Worm (Caenorhabditis elegans) whole organism, L4 larva: ENCODE measurements around the gene F13B12.1.

ENCODE experiments used
- F44E2.7 ChIP-seq: fragments of 200-800 bp; sonication (Bioruptor generic); IDR thresholded peaks from 2 replicates; pipeline ENCODE4 v2.1.2; 2022; ENCODE audit warnings: missing genetic modification characterization, missing compliant biosample characterization
- F49E8.2 ChIP-seq: sonication (generic microtip); optimal IDR thresholded peaks from 2 replicates; lab custom pipeline; 2016; ENCODE audit warnings: missing compliant biosample characterization, mild to moderate bottlenecking, missing genetic modification characterization, borderline replicate concordance
- R02D3.7 ChIP-seq: fragments of 150-350 bp; sonication (generic microtip); optimal IDR thresholded peaks from 3 replicates; lab custom pipeline; 2014; ENCODE audit warnings: missing biosample characterization, missing genetic modification characterization
- Y75B8A.6 ChIP-seq: fragments of 200-800 bp; sonication (Bioruptor generic); IDR thresholded peaks from 2 replicates; pipeline ENCODE4 v1.3.6; 2022; ENCODE audit warnings: missing genetic modification reagents, missing genetic modification characterization, missing compliant biosample characterization
- ZK337.2 ChIP-seq: fragments of 200-800 bp; sonication (Bioruptor generic); IDR thresholded peaks from 2 replicates; pipeline ENCODE4 v1.3.6; 2022; ENCODE audit warnings: missing genetic modification reagents, missing genetic modification characterization, missing compliant biosample characterization
- ZK546.5 ChIP-seq, 2 experiments: sonication (generic microtip); optimal IDR thresholded peaks; 2 replicates each; lab custom pipeline; 2017; ENCODE audit warnings: missing biosample characterization in 2 of 2, missing genetic modification characterization in 2 of 2
- aha-1 ChIP-seq: fragments of 150-350 bp; peaks from one replicate; lab custom pipeline; 2014; ENCODE audit warnings: missing biosample characterization, missing genetic modification characterization
- attf-4 ChIP-seq: sonication (generic microtip); optimal IDR thresholded peaks from 3 replicates; lab custom pipeline; 2017; ENCODE audit warnings: missing biosample characterization, missing genetic modification characterization
- ceh-28 ChIP-seq: fragments of 150-350 bp; optimal IDR thresholded peaks from 2 replicates; lab custom pipeline; 2014; ENCODE audit warnings: missing biosample characterization, missing genetic modification reagents, missing genetic modification characterization
- cey-2 ChIP-seq: sonication (generic microtip); optimal IDR thresholded peaks from 3 replicates; lab custom pipeline; 2017; ENCODE audit warnings: missing genetic modification characterization, mild to moderate bottlenecking, missing compliant biosample characterization, antibody characterized with exemption, borderline replicate concordance; ENCODE audit not compliant: insufficient read depth
- ctbp-1 ChIP-seq: fragments of 200-800 bp; sonication (Bioruptor generic); IDR thresholded peaks from 2 replicates; pipeline ENCODE4 v1.3.6; 2022; ENCODE audit warnings: missing genetic modification reagents, missing genetic modification characterization, missing compliant biosample characterization
- daf-12 ChIP-seq: fragments of 150-350 bp; optimal IDR thresholded peaks from 2 replicates; lab custom pipeline; 2014; ENCODE audit warnings: missing biosample characterization, missing genetic modification reagents, missing genetic modification characterization
- daf-16 ChIP-seq, 3 experiments: sonication (generic microtip); optimal IDR thresholded peaks; 2 replicates each; lab custom pipeline; 2016 to 2017; ENCODE audit warnings: missing genetic modification characterization in 3 of 3, missing genetic modification reagents in 3 of 3, mild to moderate bottlenecking in 2 of 3, missing compliant biosample characterization in 2 of 3, missing biosample characterization in 1 of 3, moderate library complexity in 1 of 3
- dmd-6 ChIP-seq: fragments of 200-800 bp; sonication (Bioruptor generic); IDR thresholded peaks from 2 replicates; pipeline ENCODE4 v1.3.6; 2022; ENCODE audit warnings: missing genetic modification reagents, missing genetic modification characterization, missing compliant biosample characterization
- dmd-9 ChIP-seq: fragments of 200-800 bp; sonication (Bioruptor generic); IDR thresholded peaks from 2 replicates; pipeline ENCODE4 v1.3.6; 2022; ENCODE audit warnings: missing genetic modification reagents, missing genetic modification characterization, missing compliant biosample characterization
- duxl-1 ChIP-seq: sonication (generic microtip); optimal IDR thresholded peaks from 2 replicates; lab custom pipeline; 2016; ENCODE audit warnings: mild to moderate bottlenecking, missing genetic modification characterization, moderate library complexity, missing compliant biosample characterization; ENCODE audit not compliant: poor library complexity
- fkh-10 ChIP-seq: fragments of 150-350 bp; optimal IDR thresholded peaks from 2 replicates; lab custom pipeline; 2014; ENCODE audit warnings: missing biosample characterization, missing genetic modification reagents, missing genetic modification characterization
- lin-15B ChIP-seq: fragments of 150-350 bp; sonication (generic microtip); optimal IDR thresholded peaks from 3 replicates; lab custom pipeline; 2014; ENCODE audit warnings: missing biosample characterization, missing genetic modification characterization
- lir-3 ChIP-seq: sonication (generic microtip); optimal IDR thresholded peaks from 2 replicates; lab custom pipeline; 2016; ENCODE audit warnings: mild to moderate bottlenecking, missing genetic modification characterization, missing compliant biosample characterization
- madf-5 ChIP-seq, 2 experiments: fragments of 200-800 bp; sonication (Bioruptor generic); IDR thresholded peaks; 2 replicates each; pipeline ENCODE4 v1.3.6; 2022; ENCODE audit warnings: missing compliant biosample characterization in 2 of 2, missing genetic modification characterization in 2 of 2
- madf-9 ChIP-seq: fragments of 200-800 bp; sonication (Bioruptor generic); conservative IDR thresholded peaks from 2 replicates; pipeline ENCODE4 v1.3.6; 2022; ENCODE audit warnings: missing genetic modification reagents, missing genetic modification characterization, missing compliant biosample characterization
- mxl-3 ChIP-seq: fragments of 200-800 bp; sonication (Bioruptor generic); optimal IDR thresholded peaks from 2 replicates; lab custom pipeline; 2018; ENCODE audit warnings: mild to moderate bottlenecking, missing genetic modification characterization, missing compliant biosample characterization
- nhr-25 ChIP-seq: sonication (generic microtip); optimal IDR thresholded peaks from 2 replicates; lab custom pipeline; 2017; ENCODE audit warnings: missing genetic modification characterization, mild to moderate bottlenecking, missing compliant biosample characterization, antibody characterized with exemption, moderate library complexity, borderline replicate concordance; ENCODE audit not compliant: insufficient read depth
- nhr-28 ChIP-seq: fragments of 150-350 bp; optimal IDR thresholded peaks from 2 replicates; lab custom pipeline; 2014; ENCODE audit warnings: missing biosample characterization, missing genetic modification characterization
- nhr-42 ChIP-seq: fragments of 200-800 bp; sonication (Bioruptor generic); IDR thresholded peaks from 2 replicates; pipeline ENCODE4 v1.3.6; 2022; ENCODE audit warnings: missing genetic modification characterization, missing compliant biosample characterization
- nhr-48 ChIP-seq: sonication (generic microtip); optimal IDR thresholded peaks from 2 replicates; lab custom pipeline; 2016; ENCODE audit warnings: mild to moderate bottlenecking, missing genetic modification characterization, missing compliant biosample characterization
- nhr-76 ChIP-seq: fragments of 150-350 bp; optimal IDR thresholded peaks from 2 replicates; lab custom pipeline; 2014; ENCODE audit warnings: missing biosample characterization, missing genetic modification characterization
- nhr-77 ChIP-seq: fragments of 150-350 bp; optimal IDR thresholded peaks from 2 replicates; lab custom pipeline; 2014; ENCODE audit warnings: missing biosample characterization, missing genetic modification characterization
- pqm-1 ChIP-seq: sonication (generic microtip); optimal IDR thresholded peaks from 2 replicates; lab custom pipeline; 2017; ENCODE audit warnings: missing biosample characterization, missing genetic modification characterization
- set-16 ChIP-seq: fragments of 200-800 bp; sonication (Bioruptor generic); IDR thresholded peaks from 2 replicates; pipeline ENCODE4 v1.3.6; 2022; ENCODE audit warnings: missing genetic modification reagents, missing genetic modification characterization, missing compliant biosample characterization
- skn-1 ChIP-seq: fragments of 150-350 bp; optimal IDR thresholded peaks from 2 replicates; lab custom pipeline; 2014; ENCODE audit warnings: missing biosample characterization, missing genetic modification characterization
- snpc-1.2 ChIP-seq: fragments of 200-800 bp; sonication (Bioruptor generic); IDR thresholded peaks from 2 replicates; pipeline ENCODE4 v1.3.6; 2022; ENCODE audit warnings: missing genetic modification reagents, missing genetic modification characterization, missing compliant biosample characterization
- snpc-4 ChIP-seq: fragments of 150-350 bp; optimal IDR thresholded peaks from 2 replicates; lab custom pipeline; 2014; ENCODE audit warnings: missing biosample characterization, missing genetic modification characterization
- spr-1 ChIP-seq: sonication (generic microtip); optimal IDR thresholded peaks from 2 replicates; lab custom pipeline; 2016; ENCODE audit warnings: mild to moderate bottlenecking, missing genetic modification characterization, missing compliant biosample characterization
- tag-97 ChIP-seq: fragments of 200-800 bp; sonication (Bioruptor generic); IDR thresholded peaks from 2 replicates; pipeline ENCODE4 v1.3.6; 2022; ENCODE audit warnings: missing genetic modification characterization, missing compliant biosample characterization
- unc-130 ChIP-seq: sonication (generic microtip); optimal IDR thresholded peaks from 2 replicates; lab custom pipeline; 2016; ENCODE audit warnings: missing genetic modification reagents, missing genetic modification characterization, missing compliant biosample characterization
- unc-39 ChIP-seq: sonication (generic microtip); optimal IDR thresholded peaks from 2 replicates; lab custom pipeline; 2017; ENCODE audit warnings: missing biosample characterization, missing genetic modification characterization
- unc-62 ChIP-seq, 3 experiments: fragments of 150-350 bp in 1 of 3; sonication (generic microtip); optimal IDR thresholded peaks in 2 of 3; peaks in 1 of 3; 1 replicate in 1 of 3; 2 replicates in 2 of 3; lab custom pipeline; 2014 to 2017; ENCODE audit warnings: missing biosample characterization in 3 of 3, missing genetic modification characterization in 3 of 3, missing genetic modification reagents in 3 of 3, missing genotype in 1 of 3
- vab-7 ChIP-seq: fragments of 200-800 bp; sonication (Bioruptor generic); IDR thresholded peaks from 2 replicates; pipeline ENCODE4 v1.3.6; 2022; ENCODE audit warnings: missing genetic modification reagents, missing genetic modification characterization, missing compliant biosample characterization
- zag-1 ChIP-seq: fragments of 150-350 bp; optimal IDR thresholded peaks from 2 replicates; lab custom pipeline; 2014; ENCODE audit warnings: missing biosample characterization, missing genetic modification characterization
- zfp-2 ChIP-seq: sonication (generic microtip); optimal IDR thresholded peaks from 2 replicates; lab custom pipeline; 2016; ENCODE audit warnings: mild to moderate bottlenecking, missing genetic modification characterization, missing compliant biosample characterization

F13B12.1 gene

DNA sequence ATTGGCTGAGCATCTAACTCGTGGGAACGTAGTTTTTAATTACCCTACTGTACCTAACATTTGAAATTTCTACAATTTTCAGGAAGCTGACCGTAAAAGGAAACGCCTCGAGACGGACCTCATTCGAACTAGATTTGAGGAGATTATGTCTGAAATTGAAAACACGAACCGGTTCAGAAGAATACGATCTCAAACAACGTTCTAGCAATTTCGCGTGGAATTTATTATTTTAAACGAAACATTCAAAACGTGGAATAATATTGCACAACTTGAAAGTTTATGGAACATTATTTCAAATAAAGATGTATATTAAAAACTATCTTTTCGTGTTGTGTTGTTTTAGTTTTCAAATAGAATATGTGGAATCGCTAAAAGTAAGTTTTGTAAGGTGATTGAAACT lies 19.1 kb upstream of the F13B12.1 start, which contains the start of gene F13B12.7:
Gene F13B12.7 (plus strand): TSS at position 301 of the 400 bp plus-strand sequence.
- TF ChIP-seq daf-16 (GFP tag; optimal IDR thresholded peaks at IDR 0.05; lab: Kevin White, UChicago) (no peak), daf-16 (tag; optimal IDR thresholded peaks at IDR 0.05; lab: Kevin White, UChicago) (no peak), attf-4 (tag; lab: Kevin White, UChicago) (no peak), mxl-3 (no peak)

DNA sequence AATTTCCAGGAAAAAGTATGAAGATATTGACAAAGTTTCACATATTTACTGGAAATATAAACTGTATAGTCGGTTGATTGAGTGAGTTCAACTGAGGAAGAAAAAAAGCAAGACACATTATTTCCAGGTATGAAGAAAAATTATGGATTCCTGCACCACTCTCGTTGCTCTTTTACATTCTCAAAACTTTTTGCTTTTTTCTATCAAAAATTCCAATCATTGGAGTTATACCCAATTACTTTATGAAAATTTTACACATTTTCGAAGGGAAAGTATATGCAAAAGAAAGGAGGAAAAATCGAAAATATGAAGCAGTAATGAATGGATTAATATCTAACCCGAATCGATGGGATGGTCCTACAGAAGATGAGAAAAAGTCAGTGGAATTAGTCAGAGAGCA lies 18.5 kb upstream of the F13B12.1 start:
- TF ChIP-seq unc-62 (GFP tag; optimal IDR thresholded peaks at IDR 0.05 in 1 of 2; lab: Kevin White, UChicago) (peak in 1 of 2 experiments; percentile 51), unc-62 (tag; optimal IDR thresholded peaks at IDR 0.05; lab: Kevin White, UChicago) (no peak), aha-1 (no peak)
- TF ChIP-seq, all 104 proteins: peak for 1

DNA sequence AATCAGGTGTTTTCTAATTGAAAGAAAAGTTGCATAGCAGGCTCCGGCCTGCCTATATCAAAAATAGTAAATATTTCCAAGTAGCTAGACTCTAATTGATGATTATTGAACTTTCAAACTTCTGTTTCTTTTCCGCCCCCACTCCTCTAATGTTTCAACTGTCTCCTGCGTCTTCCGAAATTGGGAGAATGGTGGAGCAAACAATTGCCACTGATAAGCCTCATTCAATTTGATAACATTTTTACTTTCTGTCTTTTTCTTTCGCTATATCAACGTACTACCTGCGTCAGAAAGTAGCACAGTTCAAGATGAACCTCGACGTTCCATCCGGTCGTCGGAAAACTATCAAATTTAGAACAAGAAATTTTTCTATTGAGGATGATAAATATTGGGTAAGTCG lies 14.5 kb upstream of the F13B12.1 start, which contains the start of gene F13B12.3:
Gene F13B12.3 (plus strand): TSS at position 223 of the 400 bp plus-strand sequence.
- TF ChIP-seq ceh-28 (tag; lab: Kevin White, UChicago) (no peak), R02D3.7 (tag; lab: Kevin White, UChicago) (no peak), F44E2.7 (GFP tag; lab: Robert Waterston, UW) (no peak), madf-9 (GFP tag; lab: Robert Waterston, UW) (no peak), daf-12 (no peak), tag-97 (GFP tag; lab: Robert Waterston, UW) (no peak), unc-130 (no peak), fkh-10 (GFP tag; lab: Kevin White, UChicago) (no peak), unc-62 (GFP tag; optimal IDR thresholded peaks at IDR 0.05 in 1 of 2; lab: Kevin White, UChicago) (peak in 1 of 2 experiments; percentile 53), unc-62 (tag; optimal IDR thresholded peaks at IDR 0.05; lab: Kevin White, UChicago) (no peak), skn-1 (tag; lab: Kevin White, UChicago) (no peak), unc-39 (tag; lab: Kevin White, UChicago) (no peak), zag-1 (no peak), pqm-1 (peak; percentile 97), madf-5 (GFP tag; IDR thresholded peaks at IDR 0.05; lab: Robert Waterston, UW) (no peak), lir-3 (tag; lab: Kevin White, UChicago) (no peak), nhr-48 (tag; lab: Kevin White, UChicago) (peak; percentile 18), ctbp-1 (GFP tag; lab: Robert Waterston, UW) (no peak), nhr-42 (GFP tag; lab: Robert Waterston, UW) (no peak), dmd-9 (GFP tag; lab: Robert Waterston, UW) (no peak), daf-16 (GFP tag; optimal IDR thresholded peaks at IDR 0.05; lab: Kevin White, UChicago) (no peak), daf-16 (tag; optimal IDR thresholded peaks at IDR 0.05; lab: Kevin White, UChicago) (peak; percentile 79), F49E8.2 (tag; lab: Kevin White, UChicago) (no peak), nhr-28 (tag; lab: Kevin White, UChicago) (peak; percentile 82), nhr-76 (no peak), spr-1 (no peak), Y75B8A.6 (GFP tag; lab: Robert Waterston, UW) (no peak), nhr-25 (tag; lab: Kevin White, UChicago) (no peak), snpc-4 (no peak), dmd-6 (GFP tag; lab: Robert Waterston, UW) (peak; percentile 90), zfp-2 (no peak), ZK546.5 (tag; optimal IDR thresholded peaks at IDR 0.05; lab: Kevin White, UChicago) (no peak), nhr-77 (tag; lab: Kevin White, UChicago) (peak; percentile 38), duxl-1 (tag; lab: Kevin White, UChicago) (no peak), ZK337.2 (GFP tag; lab: Robert Waterston, UW) (no peak), set-16 (GFP tag; lab: Robert Waterston, UW) (no peak), lin-15B (tag; lab: Kevin White, UChicago) (no peak), cey-2 (tag; lab: Kevin White, UChicago) (no peak), snpc-1.2 (GFP tag; lab: Robert Waterston, UW) (no peak), vab-7 (GFP tag; lab: Robert Waterston, UW) (no peak)
- TF ChIP-seq, all 104 proteins: peak for 7
